Worm (Caenorhabditis elegans) whole organism, L1 larva: ENCODE data around the gene ZK546.5.

Source experiments
- C16A3.4 ChIP-seq: fragments of 150-350 bp; optimal IDR thresholded peaks from 2 replicates; lab custom pipeline; 2014; ENCODE audit warnings: missing biosample characterization, missing genetic modification characterization
- C34B4.2 ChIP-seq: sonication (generic microtip); optimal IDR thresholded peaks from 2 replicates; lab custom pipeline; 2017; ENCODE audit warnings: mild to moderate bottlenecking, missing genetic modification characterization, missing compliant biosample characterization
- Y116A8C.19 ChIP-seq: sonication (generic microtip); optimal IDR thresholded peaks from 2 replicates; lab custom pipeline; 2016; ENCODE audit warnings: missing compliant biosample characterization, missing genetic modification characterization, borderline replicate concordance
- aha-1 ChIP-seq: fragments of 150-350 bp; optimal IDR thresholded peaks from 2 replicates; lab custom pipeline; 2014; ENCODE audit warnings: missing biosample characterization, missing genetic modification characterization
- alr-1 ChIP-seq: fragments of 200-800 bp; sonication (Bioruptor generic); optimal IDR thresholded peaks from 2 replicates; lab custom pipeline; 2018; ENCODE audit warnings: borderline replicate concordance, mild to moderate bottlenecking, missing genetic modification characterization, missing compliant biosample characterization
- aly-2 ChIP-seq: fragments of 150-350 bp; optimal IDR thresholded peaks from 2 replicates; lab custom pipeline; 2014; ENCODE audit warnings: missing biosample characterization, missing genetic modification characterization
- ama-1 ChIP-seq: fragments of 150-350 bp; optimal IDR thresholded peaks from 2 replicates; lab custom pipeline; 2014
- blmp-1 ChIP-seq: fragments of 150-350 bp; optimal IDR thresholded peaks from 2 replicates; lab custom pipeline; 2014; ENCODE audit warnings: missing biosample characterization, missing genetic modification characterization
- ceh-82 ChIP-seq, 3 experiments: fragments of 150-350 bp in 1 of 3; sonication (generic microtip) in 2 of 3; optimal IDR thresholded peaks; 2 replicates each; lab custom pipeline; 2014 to 2017; ENCODE audit warnings: missing biosample characterization in 3 of 3, missing genetic modification characterization in 3 of 3
- ceh-88 ChIP-seq: fragments of 200-800 bp; sonication (Bioruptor generic); IDR thresholded peaks from 2 replicates; pipeline ENCODE4 v1.3.6; 2022; ENCODE audit warnings: missing genetic modification characterization, missing compliant biosample characterization
- ceh-90 ChIP-seq: sonication (generic microtip); optimal IDR thresholded peaks from 2 replicates; lab custom pipeline; 2016; ENCODE audit warnings: missing genetic modification characterization, missing compliant biosample characterization
- dsc-1 ChIP-seq: sonication (generic microtip); optimal IDR thresholded peaks from 2 replicates; lab custom pipeline; 2016; ENCODE audit warnings: mild to moderate bottlenecking, missing genetic modification characterization, missing compliant biosample characterization
- efl-1 ChIP-seq, 4 experiments: fragments of 150-350 bp; optimal IDR thresholded peaks in 3 of 4; peaks in 1 of 4; 1 replicate in 1 of 4; 2 replicates in 3 of 4; lab custom pipeline; 2014; ENCODE audit warnings: missing biosample characterization in 2 of 4, missing genetic modification characterization in 2 of 4, missing genetic modification reagents in 2 of 4
- efl-3 ChIP-seq: fragments of 200-800 bp; sonication (Bioruptor generic); optimal IDR thresholded peaks from 2 replicates; lab custom pipeline; 2018; ENCODE audit warnings: mild to moderate bottlenecking, missing genetic modification characterization, missing compliant biosample characterization
- elt-2 ChIP-seq: sonication (generic microtip); optimal IDR thresholded peaks from 2 replicates; lab custom pipeline; 2016; ENCODE audit warnings: missing genetic modification characterization, mild to moderate bottlenecking, inconsistent platforms, missing compliant biosample characterization, missing genetic modification reagents
- elt-3 ChIP-seq, 6 experiments: fragments of 150-350 bp in 1 of 6; sonication (generic microtip); optimal IDR thresholded peaks; 2 replicates each; lab custom pipeline; 2017 to 2018; ENCODE audit warnings: missing biosample characterization in 6 of 6, missing genetic modification characterization in 6 of 6, inconsistent platforms in 1 of 6
- ets-5 ChIP-seq: fragments of 200-800 bp; sonication (Bioruptor generic); IDR thresholded peaks from 2 replicates; pipeline ENCODE4 v1.3.6; 2022; ENCODE audit warnings: missing genetic modification characterization, missing compliant biosample characterization
- fkh-10 ChIP-seq: sonication (generic microtip); optimal IDR thresholded peaks from 2 replicates; lab custom pipeline; 2017; ENCODE audit warnings: missing biosample characterization, missing genetic modification reagents, missing genetic modification characterization
- fkh-8 ChIP-seq: sonication (generic microtip); optimal IDR thresholded peaks from 2 replicates; lab custom pipeline; 2016; ENCODE audit warnings: mild to moderate bottlenecking, missing genetic modification characterization, missing compliant biosample characterization
- hlh-4 ChIP-seq: sonication (generic microtip); optimal IDR thresholded peaks from 2 replicates; lab custom pipeline; 2016; ENCODE audit warnings: mild to moderate bottlenecking, missing genetic modification characterization, missing compliant biosample characterization
- hpl-2 ChIP-seq: fragments of 150-350 bp; optimal IDR thresholded peaks from 2 replicates; lab custom pipeline; 2014; ENCODE audit warnings: missing biosample characterization, missing genetic modification reagents, missing genetic modification characterization
- isw-1 ChIP-seq: fragments of 200-800 bp; sonication (Bioruptor generic); IDR thresholded peaks from 2 replicates; pipeline ENCODE4 v1.3.6; 2022; ENCODE audit warnings: missing genetic modification characterization, missing compliant biosample characterization
- lin-14 ChIP-seq: fragments of 200-800 bp; sonication (Bioruptor generic); optimal IDR thresholded peaks from 2 replicates; lab custom pipeline; 2018; ENCODE audit warnings: mild to moderate bottlenecking, missing genetic modification characterization, moderate library complexity, missing compliant biosample characterization
- lin-39 ChIP-seq: fragments of 150-350 bp; optimal IDR thresholded peaks from 2 replicates; lab custom pipeline; 2014; ENCODE audit warnings: missing biosample characterization, missing genetic modification reagents, missing genetic modification characterization
- lir-3 ChIP-seq: sonication (generic microtip); optimal IDR thresholded peaks from 2 replicates; lab custom pipeline; 2016; ENCODE audit warnings: mild to moderate bottlenecking, missing genetic modification characterization, moderate library complexity, missing compliant biosample characterization; ENCODE audit not compliant: poor library complexity
- lsy-2 ChIP-seq, 2 experiments: fragments of 150-350 bp; optimal IDR thresholded peaks; 2 replicates each; lab custom pipeline; 2014; ENCODE audit warnings: missing biosample characterization in 2 of 2, missing genetic modification characterization in 2 of 2
- mab-9 ChIP-seq: fragments of 200-800 bp; sonication (Bioruptor generic); IDR thresholded peaks from 2 replicates; pipeline ENCODE4 v1.3.6; 2022; ENCODE audit warnings: missing genetic modification reagents, missing genetic modification characterization, missing compliant biosample characterization
- mdl-1 ChIP-seq, 2 experiments: fragments of 150-350 bp; optimal IDR thresholded peaks; 2 replicates each; lab custom pipeline; 2014 to 2017; ENCODE audit warnings: missing biosample characterization in 2 of 2, missing genetic modification characterization in 2 of 2, inconsistent platforms in 1 of 2
- mep-1 ChIP-seq: fragments of 150-350 bp; optimal IDR thresholded peaks from 2 replicates; lab custom pipeline; 2014; ENCODE audit warnings: missing biosample characterization, missing genetic modification characterization
- nhr-19 ChIP-seq: fragments of 200-800 bp; sonication (Bioruptor generic); conservative IDR thresholded peaks from 2 replicates; pipeline ENCODE4 v1.3.6; 2022; ENCODE audit warnings: missing genetic modification characterization, missing compliant biosample characterization
- nhr-28 ChIP-seq: fragments of 150-350 bp; optimal IDR thresholded peaks from 2 replicates; lab custom pipeline; 2014; ENCODE audit warnings: missing biosample characterization, missing genetic modification characterization
- nhr-47 ChIP-seq: sonication (generic microtip); optimal IDR thresholded peaks from 2 replicates; lab custom pipeline; 2016; ENCODE audit warnings: mild to moderate bottlenecking, missing genetic modification characterization, moderate library complexity, missing compliant biosample characterization
- nhr-71 ChIP-seq: sonication (generic microtip); optimal IDR thresholded peaks from 2 replicates; lab custom pipeline; 2016; ENCODE audit warnings: mild to moderate bottlenecking, missing genetic modification characterization, moderate library complexity, missing compliant biosample characterization
- nhr-85 ChIP-seq: sonication (generic microtip); peaks from one replicate; lab custom pipeline; 2016; ENCODE audit warnings: missing genetic modification characterization, inconsistent platforms, missing compliant biosample characterization
- nhr-90 ChIP-seq: sonication (generic microtip); optimal IDR thresholded peaks from 2 replicates; lab custom pipeline; 2016; ENCODE audit warnings: mild to moderate bottlenecking, missing genetic modification characterization, missing compliant biosample characterization; ENCODE audit not compliant: poor library complexity
- rnt-1 ChIP-seq: sonication (generic microtip); optimal IDR thresholded peaks from 2 replicates; lab custom pipeline; 2016; ENCODE audit warnings: mild to moderate bottlenecking, missing genetic modification characterization, moderate library complexity, missing compliant biosample characterization
- skn-1 ChIP-seq: fragments of 150-350 bp; optimal IDR thresholded peaks from 2 replicates; lab custom pipeline; 2014; ENCODE audit warnings: missing biosample characterization, missing genetic modification characterization
- snpc-4 ChIP-seq: fragments of 150-350 bp; optimal IDR thresholded peaks from 2 replicates; lab custom pipeline; 2014; ENCODE audit warnings: missing biosample characterization, missing genetic modification characterization
- snu-23 ChIP-seq: sonication (generic microtip); optimal IDR thresholded peaks from 2 replicates; lab custom pipeline; 2016; ENCODE audit warnings: missing genetic modification characterization, missing compliant biosample characterization
- sptf-1 ChIP-seq: fragments of 150-350 bp; optimal IDR thresholded peaks from 2 replicates; lab custom pipeline; 2014; ENCODE audit warnings: missing biosample characterization, missing genetic modification characterization
- unc-130 ChIP-seq: fragments of 150-350 bp; optimal IDR thresholded peaks from 2 replicates; lab custom pipeline; 2017; ENCODE audit warnings: missing biosample characterization, missing genetic modification characterization, inconsistent platforms
- unc-62 ChIP-seq: fragments of 150-350 bp; optimal IDR thresholded peaks from 2 replicates; lab custom pipeline; 2014; ENCODE audit warnings: missing biosample characterization, missing genetic modification reagents, missing genetic modification characterization
- unc-86 ChIP-seq: sonication (generic microtip); optimal IDR thresholded peaks from 2 replicates; lab custom pipeline; 2016; ENCODE audit warnings: missing genetic modification characterization, missing compliant biosample characterization
- vab-15 ChIP-seq: sonication (generic microtip); optimal IDR thresholded peaks from 2 replicates; lab custom pipeline; 2017; ENCODE audit warnings: missing genotype, mild to moderate bottlenecking, missing genetic modification characterization, missing compliant biosample characterization
- xbp-1 ChIP-seq: sonication (generic microtip); optimal IDR thresholded peaks from 2 replicates; lab custom pipeline; 2016; ENCODE audit warnings: missing genetic modification characterization, missing compliant biosample characterization
- ztf-4 ChIP-seq: fragments of 150-350 bp; optimal IDR thresholded peaks from 2 replicates; lab custom pipeline; 2014; ENCODE audit warnings: missing biosample characterization, missing genetic modification characterization

ZK546.5 gene

DNA sequence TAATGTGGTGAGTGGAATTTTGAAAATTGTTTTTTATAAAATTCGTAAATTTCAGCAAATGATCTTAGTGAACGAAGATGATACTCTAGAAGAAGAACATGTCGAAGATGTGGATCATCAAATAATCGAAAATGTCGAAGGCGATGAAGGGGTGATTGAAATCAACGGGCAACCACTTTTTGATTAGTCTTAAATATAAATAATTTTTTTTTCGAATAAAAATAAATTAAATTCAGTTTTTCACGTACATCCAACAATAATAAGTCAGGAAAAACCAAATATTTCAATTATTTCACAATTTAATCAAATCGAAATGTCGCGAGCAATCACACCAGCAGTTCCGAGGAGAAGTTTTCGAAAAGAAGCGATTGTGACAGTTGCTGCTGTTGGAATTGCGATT, 2.1 kb downstream of the ZK546.5 start, which contains the start of gene ZK546.4 (continued):
- TF ChIP-seq isw-1 (no peak), lsy-2 (tag; optimal IDR thresholded peaks at IDR 0.05; lab: Kevin White, UChicago) (no peak), ets-5 (GFP tag; lab: Robert Waterston, UW) (no peak), mab-9 (GFP tag; lab: Robert Waterston, UW) (no peak)
- TF ChIP-seq, all 84 proteins: peak for 0

DNA sequence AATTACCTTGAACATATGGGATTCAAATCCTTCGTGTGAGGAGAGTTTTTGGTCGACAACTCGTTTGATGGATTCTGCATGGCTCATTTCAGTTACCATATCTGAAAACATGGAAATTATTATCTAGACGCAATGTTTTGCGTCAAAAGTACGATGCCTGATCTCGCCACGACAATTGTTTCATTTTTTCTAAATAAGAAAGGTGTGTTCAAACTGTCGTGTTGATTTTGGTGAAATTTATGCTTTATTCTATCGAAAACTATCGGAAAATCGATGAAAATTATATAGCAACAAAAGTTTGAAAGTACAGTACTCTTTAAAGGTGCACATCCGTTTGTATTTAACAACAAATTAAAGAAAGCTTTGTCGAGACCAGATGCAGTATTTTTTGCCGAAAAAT, 5.4 kb downstream of the ZK546.5 start, which contains the start of gene cblc-1:
Gene cblc-1, minus strand, starts transcription at position 101 of the 400 bp plus-strand sequence.
- TF ChIP-seq ceh-82 (tag; optimal IDR thresholded peaks at IDR 0.05; lab: Kevin White, UChicago) = no peak
- TF ChIP-seq C34B4.2 (tag; lab: Kevin White, UChicago) = no peak
- TF ChIP-seq snu-23 (GFP tag; lab: Kevin White, UChicago) = no peak
- no peak for TF ChIP-seq nhr-19 (GFP tag; lab: Robert Waterston, UW)
- no peak for TF ChIP-seq dsc-1 (tag; lab: Kevin White, UChicago)
- TF ChIP-seq Y116A8C.19 (tag; lab: Kevin White, UChicago) = no peak
- no peak for TF ChIP-seq lsy-2 (tag; optimal IDR thresholded peaks at IDR 0.05; lab: Kevin White, UChicago)
- TF ChIP-seq nhr-47 (tag; lab: Kevin White, UChicago) = no peak
- no peak for TF ChIP-seq skn-1
- TF ChIP-seq alr-1 (tag; lab: Kevin White, UChicago) = no peak
- no peak for TF ChIP-seq nhr-90 (tag; lab: Kevin White, UChicago)
- no peak for TF ChIP-seq blmp-1 (tag; lab: Kevin White, UChicago)
- TF ChIP-seq hpl-2 = no peak
- no peak for TF ChIP-seq fkh-10 (GFP tag; lab: Kevin White, UChicago)

- TF ChIP-seq isw-1 = no peak
- no peak for TF ChIP-seq nhr-19 (GFP tag; lab: Robert Waterston, UW)
- TF ChIP-seq ets-5 (GFP tag; lab: Robert Waterston, UW) = no peak
- no peak for TF ChIP-seq sptf-1
- TF ChIP-seq mab-9 (GFP tag; lab: Robert Waterston, UW) = no peak
- TF ChIP-seq efl-3 = no peak
- no peak for TF ChIP-seq mep-1 (tag; lab: Kevin White, UChicago)
- peak in 1 of 2 experiments; percentile 15 for TF ChIP-seq lsy-2 (tag; optimal IDR thresholded peaks at IDR 0.05; lab: Kevin White, UChicago)
- TF ChIP-seq nhr-85 (tag; lab: Kevin White, UChicago) = peak; percentile 60
- peak; percentile 39 for TF ChIP-seq elt-2 (tag; lab: Kevin White, UChicago)
- TF ChIP-seq alr-1 (tag; lab: Kevin White, UChicago) = no peak
- no peak for TF ChIP-seq lin-39 (tag; lab: Kevin White, UChicago)
- no peak for TF ChIP-seq xbp-1 (tag; lab: Kevin White, UChicago)
- no peak for TF ChIP-seq unc-86 (tag; lab: Kevin White, UChicago)
- no peak for TF ChIP-seq skn-1
- TF ChIP-seq mdl-1 (tag; optimal IDR thresholded peaks at IDR 0.05; lab: Kevin White, UChicago) = no peak
- TF ChIP-seq blmp-1 (tag; lab: Kevin White, UChicago) = peak; percentile 49
- no peak for TF ChIP-seq nhr-28
- no peak for TF ChIP-seq snpc-4 (tag; lab: Kevin White, UChicago)
- TF ChIP-seq nhr-71 (tag; lab: Kevin White, UChicago) = peak; percentile 39
- TF ChIP-seq ceh-88 (GFP tag; lab: Robert Waterston, UW) = no peak
- TF ChIP-seq aha-1 (tag; lab: Kevin White, UChicago) = no peak
- TF ChIP-seq lin-14 = peak; percentile 69
- TF ChIP-seq rnt-1 (tag; lab: Kevin White, UChicago) = no peak
- no peak for TF ChIP-seq nhr-90 (tag; lab: Kevin White, UChicago)
- TF ChIP-seq ztf-4 (tag; lab: Kevin White, UChicago) = no peak
- TF ChIP-seq aly-2 (tag; lab: Kevin White, UChicago) = no peak
- TF ChIP-seq ceh-90 (tag; lab: Kevin White, UChicago) = no peak
- no peak for TF ChIP-seq elt-3 (tag; optimal IDR thresholded peaks at IDR 0.05; lab: Kevin White, UChicago)
- TF ChIP-seq efl-1 (optimal IDR thresholded peaks at IDR 0.05; lab: Kevin White, UChicago) = no peak
- TF ChIP-seq efl-1 (GFP tag; optimal IDR thresholded peaks at IDR 0.05 in 1 of 2; lab: Kevin White, UChicago) = no peak
- TF ChIP-seq hpl-2 = no peak
- TF ChIP-seq fkh-8 = no peak
- no peak for TF ChIP-seq unc-62 (GFP tag; lab: Kevin White, UChicago)
- no peak for TF ChIP-seq hlh-4
- no peak for TF ChIP-seq vab-15 (tag; lab: Kevin White, UChicago)
- TF ChIP-seq lir-3 = no peak
- no peak for TF ChIP-seq unc-130
- peak; percentile 31 for TF ChIP-seq C16A3.4 (tag; lab: Kevin White, UChicago)
- TF ChIP-seq ama-1 = no peak
Observed at ce11 chrII:4941541-4942206, 6.1 kb downstream of the ZK546.5 start, which contains the start of gene ZK546.19. Gene ZK546.19, plus strand, starts transcription at chrII:4941726.
